Worm (Caenorhabditis elegans): ENCODE measurements around the gene taf-11.3.

ce11 chrIII:10534191-10534590 is 29.1 kb upstream of the taf-11.3 start:
- TF ChIP-seq C38D4.7 (GFP tag; optimal IDR thresholded peaks at IDR 0.05) (no peak), fkh-10 (GFP tag; optimal IDR thresholded peaks at IDR 0.05) (no peak), ceh-9 (tag; optimal IDR thresholded peaks at IDR 0.05) (no peak), lin-11 (tag; optimal IDR thresholded peaks at IDR 0.05) (no peak), che-1 (tag; optimal IDR thresholded peaks at IDR 0.05) (no peak), unc-86 (tag; optimal IDR thresholded peaks at IDR 0.05) (no peak), ama-1 (optimal IDR thresholded peaks at IDR 0.05) (no peak)

Data from whole organism, late embryonic.